Worm (Caenorhabditis elegans): ENCODE data around the gene xnd-1.

xnd-1 gene

DNA sequence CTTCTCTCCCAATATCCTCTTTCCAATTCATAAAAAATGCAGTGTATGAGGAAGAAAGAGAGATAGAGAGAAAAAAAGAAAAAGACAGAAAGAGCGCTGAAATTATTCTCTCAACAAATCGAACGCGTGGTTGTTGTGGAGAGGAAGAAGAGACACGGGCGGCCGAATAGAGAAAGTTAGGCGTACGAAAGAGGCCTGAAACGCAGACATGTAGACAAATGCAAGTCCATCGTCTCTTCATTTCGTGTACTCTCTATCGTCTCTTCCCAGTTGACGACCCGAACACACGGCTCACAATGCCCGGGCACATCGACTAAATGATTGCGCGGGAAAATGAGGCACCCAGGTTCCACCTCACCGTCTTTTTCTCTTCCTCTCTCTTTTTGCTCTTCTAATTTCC lies 17.0 kb downstream of the xnd-1 start (continued):
- peak; percentile 24 for TF ChIP-seq mep-1 (tag; optimal IDR thresholded peaks at IDR 0.05)
- peak; percentile 71 for TF ChIP-seq nhr-47 (tag; optimal IDR thresholded peaks at IDR 0.05)
- peak; percentile 62 for TF ChIP-seq nhr-20 (tag; optimal IDR thresholded peaks at IDR 0.05)
- no peak for TF ChIP-seq ztf-11 (tag; optimal IDR thresholded peaks at IDR 0.05)
- TF ChIP-seq Y116A8C.19 (tag; optimal IDR thresholded peaks at IDR 0.05; ENCODE audit: borderline replicate concordance) = no peak
- peak; percentile 2 to 26 (median 12) for TF ChIP-seq dpl-1 (GFP tag; optimal IDR thresholded peaks at IDR 0.05)
- no peak for TF ChIP-seq nhr-28 (tag; optimal IDR thresholded peaks at IDR 0.05)
- no peak for TF ChIP-seq ceh-8 (GFP tag; optimal IDR thresholded peaks at IDR 0.05)
- no peak for TF ChIP-seq hlh-17 (GFP tag; optimal IDR thresholded peaks at IDR 0.05; ENCODE audit: borderline replicate concordance)
- no peak for TF ChIP-seq alr-1 (tag; optimal IDR thresholded peaks at IDR 0.05; ENCODE audit: borderline replicate concordance)
- TF ChIP-seq elt-3 (tag; optimal IDR thresholded peaks at IDR 0.05) = peak in 2 of 6 experiments; percentile 4 to 5
- TF ChIP-seq lin-15B (tag; optimal IDR thresholded peaks at IDR 0.05) = no peak
- TF ChIP-seq ceh-63 (GFP tag; optimal IDR thresholded peaks at IDR 0.05) = no peak
- TF ChIP-seq grh-1 (GFP tag; IDR thresholded peaks at IDR 0.05) = no peak
- peak; percentile 30 for TF ChIP-seq nhr-11 (tag; optimal IDR thresholded peaks at IDR 0.05)
- TF ChIP-seq rnt-1 (tag; optimal IDR thresholded peaks at IDR 0.05) = peak; percentile 72
- no peak for TF ChIP-seq nhr-84 (tag; optimal IDR thresholded peaks at IDR 0.05)
- TF ChIP-seq efl-3 (GFP tag; optimal IDR thresholded peaks at IDR 0.05) = no peak
- peak; percentile 63 for TF ChIP-seq jun-1 (tag; optimal IDR thresholded peaks at IDR 0.05)
- no peak for TF ChIP-seq zip-4 (GFP tag; optimal IDR thresholded peaks at IDR 0.05)
- no peak for TF ChIP-seq zag-1 (tag; optimal IDR thresholded peaks at IDR 0.05)
- TF ChIP-seq nhr-71 (tag; optimal IDR thresholded peaks at IDR 0.05) = peak; percentile 78
- peak; percentile 2 for TF ChIP-seq nhr-90 (tag; optimal IDR thresholded peaks at IDR 0.05; ENCODE audit: poor library complexity)
- no peak for TF ChIP-seq F16B12.6 (tag; optimal IDR thresholded peaks at IDR 0.05)
- TF ChIP-seq C34B4.2 (tag; optimal IDR thresholded peaks at IDR 0.05) = no peak
- peak; percentile 62 to 67 for TF ChIP-seq lin-35 (GFP tag; optimal IDR thresholded peaks at IDR 0.05)
- TF ChIP-seq lsy-2 (tag; optimal IDR thresholded peaks at IDR 0.05) = peak; percentile 55 to 64
- no peak for TF ChIP-seq egl-27 (tag; optimal IDR thresholded peaks at IDR 0.05)
- peak; percentile 98 for TF ChIP-seq lin-14 (GFP tag; optimal IDR thresholded peaks at IDR 0.05)

- TF ChIP-seq mab-9 (GFP tag; IDR thresholded peaks at IDR 0.05) (no peak), nhr-11 (tag; optimal IDR thresholded peaks at IDR 0.05) (no peak), alr-1 (tag; optimal IDR thresholded peaks at IDR 0.05; ENCODE audit: borderline replicate concordance) (no peak), ces-1 (GFP tag; optimal IDR thresholded peaks at IDR 0.05) (no peak), ceh-63 (GFP tag; optimal IDR thresholded peaks at IDR 0.05) (no peak), hpl-2 (GFP tag; optimal IDR thresholded peaks at IDR 0.05) (no peak), F16B12.6 (tag; optimal IDR thresholded peaks at IDR 0.05) (no peak), efl-3 (GFP tag; optimal IDR thresholded peaks at IDR 0.05) (no peak), hlh-17 (GFP tag; optimal IDR thresholded peaks at IDR 0.05; ENCODE audit: borderline replicate concordance) (no peak), snpc-4 (tag; optimal IDR thresholded peaks at IDR 0.05) (no peak), nhr-77 (tag; optimal IDR thresholded peaks at IDR 0.05) (no peak), nhr-85 (tag) (no peak), efl-1 (optimal IDR thresholded peaks at IDR 0.05) (no peak), efl-1 (GFP tag; optimal IDR thresholded peaks at IDR 0.05 in 1 of 2) (peak in 1 of 2 experiments; percentile 29), nhr-76 (tag; optimal IDR thresholded peaks at IDR 0.05) (no peak), ceh-82 (tag; optimal IDR thresholded peaks at IDR 0.05) (no peak), nhr-71 (tag; optimal IDR thresholded peaks at IDR 0.05) (peak; percentile 8), vab-15 (tag; optimal IDR thresholded peaks at IDR 0.05) (no peak), mdl-1 (tag; optimal IDR thresholded peaks at IDR 0.05) (no peak), aha-1 (tag; optimal IDR thresholded peaks at IDR 0.05) (no peak), grh-1 (GFP tag; IDR thresholded peaks at IDR 0.05) (no peak), ets-5 (GFP tag; IDR thresholded peaks at IDR 0.05) (no peak), unc-86 (tag; optimal IDR thresholded peaks at IDR 0.05) (no peak), unc-30 (tag; optimal IDR thresholded peaks at IDR 0.05) (no peak), pax-3 (tag; optimal IDR thresholded peaks at IDR 0.05) (no peak), nhr-84 (tag; optimal IDR thresholded peaks at IDR 0.05) (no peak), mep-1 (tag; optimal IDR thresholded peaks at IDR 0.05) (peak; percentile 10), egl-27 (tag; optimal IDR thresholded peaks at IDR 0.05) (no peak), nhr-90 (tag; optimal IDR thresholded peaks at IDR 0.05; ENCODE audit: poor library complexity) (no peak), C34B4.2 (tag; optimal IDR thresholded peaks at IDR 0.05) (no peak), lin-14 (GFP tag; optimal IDR thresholded peaks at IDR 0.05) (peak; percentile 55), sptf-1 (tag; optimal IDR thresholded peaks at IDR 0.05) (no peak), nhr-47 (tag; optimal IDR thresholded peaks at IDR 0.05) (peak; percentile 0)
Observed at ce11 chrIII:5622232-5623009, 18.2 kb downstream of the xnd-1 start.
